Fruit fly (Drosophila melanogaster) whole organism, embryonic: ENCODE measurements around the gene Dpm1.

Source experiments
- Ada2b ChIP-seq: fragments of 200-800 bp; sonication (Bioruptor generic); IDR thresholded peaks from 2 replicates; pipeline ENCODE4 v1.3.6; 2022; ENCODE audit warnings: missing biosample characterization, missing genetic modification characterization
- CG10267 ChIP-seq: fragments of 200-800 bp; sonication (Bioruptor generic); optimal IDR thresholded peaks from 2 replicates; lab custom pipeline; 2018; ENCODE audit warnings: missing biosample characterization, mild to moderate bottlenecking, missing genetic modification characterization, moderate library complexity
- CG10543 ChIP-seq: fragments of 200-800 bp; sonication (Bioruptor generic); optimal IDR thresholded peaks from 3 replicates; lab custom pipeline; 2017; ENCODE audit warnings: missing biosample characterization, mild to moderate bottlenecking, missing genetic modification characterization, moderate library complexity
- CG12071 ChIP-seq: fragments of 200-800 bp; sonication (Bioruptor generic); optimal IDR thresholded peaks from 3 replicates; lab custom pipeline; 2018; ENCODE audit warnings: missing biosample characterization, mild to moderate bottlenecking, missing genetic modification characterization
- CG13424 ChIP-seq: fragments of 200-800 bp; sonication (Bioruptor generic); optimal IDR thresholded peaks from 2 replicates; lab custom pipeline; 2019; ENCODE audit warnings: missing biosample characterization, mild to moderate bottlenecking, missing genetic modification characterization, moderate library complexity
- CG15479 ChIP-seq: fragments of 200-800 bp; sonication (Bioruptor generic); optimal IDR thresholded peaks from 3 replicates; lab custom pipeline; 2019; ENCODE audit warnings: missing biosample characterization, mild to moderate bottlenecking, missing genetic modification characterization, moderate library complexity
- CG1603 ChIP-seq: fragments of 200-800 bp; sonication (Bioruptor generic); optimal IDR thresholded peaks from 2 replicates; lab custom pipeline; 2019; ENCODE audit warnings: missing biosample characterization, mild to moderate bottlenecking, missing genetic modification characterization, moderate library complexity
- CG17612 ChIP-seq: fragments of 200-800 bp; sonication (Bioruptor generic); IDR thresholded peaks from 2 replicates; pipeline ENCODE4 v1.3.6; 2022; ENCODE audit warnings: missing biosample characterization, missing genetic modification characterization
- CG1792 ChIP-seq: fragments of 200-800 bp; sonication (Bioruptor generic); optimal IDR thresholded peaks from 2 replicates; lab custom pipeline; 2016; ENCODE audit warnings: missing biosample characterization, missing genetic modification characterization
- CG18262 ChIP-seq: fragments of 200-800 bp; optimal IDR thresholded peaks from 3 replicates; lab custom pipeline; 2019; ENCODE audit warnings: missing biosample characterization, mild to moderate bottlenecking, missing genetic modification characterization, moderate library complexity
- CG2712 ChIP-seq: fragments of 200-800 bp; optimal IDR thresholded peaks from 3 replicates; lab custom pipeline; 2019; ENCODE audit warnings: missing biosample characterization, mild to moderate bottlenecking, missing genetic modification characterization, moderate library complexity
- CG31224 ChIP-seq: fragments of 200-800 bp; sonication (Bioruptor generic); IDR thresholded peaks from 2 replicates; pipeline ENCODE4 v1.3.6; 2022; ENCODE audit warnings: missing biosample characterization, missing genetic modification characterization
- CG31388 ChIP-seq: fragments of 200-800 bp; sonication (Bioruptor generic); optimal IDR thresholded peaks from 2 replicates; lab custom pipeline; 2016; ENCODE audit warnings: missing biosample characterization, missing genetic modification characterization
- CG4282 ChIP-seq: fragments of 200-800 bp; sonication (Bioruptor generic); optimal IDR thresholded peaks from 2 replicates; lab custom pipeline; 2016; ENCODE audit warnings: missing biosample characterization, missing genetic modification characterization
- CG6654 ChIP-seq: fragments of 200-800 bp; sonication (Bioruptor generic); optimal IDR thresholded peaks from 2 replicates; lab custom pipeline; 2017; ENCODE audit warnings: missing biosample characterization, mild to moderate bottlenecking, missing genetic modification characterization
- CG6683 ChIP-seq: fragments of 200-800 bp; sonication (Bioruptor generic); optimal IDR thresholded peaks from 2 replicates; lab custom pipeline; 2017; ENCODE audit warnings: missing biosample characterization, mild to moderate bottlenecking, missing genetic modification characterization, missing genetic modification reagents
- CG8359 ChIP-seq: fragments of 200-800 bp; sonication (Bioruptor generic); optimal IDR thresholded peaks from 2 replicates; lab custom pipeline; 2017; ENCODE audit warnings: missing biosample characterization, mild to moderate bottlenecking, missing genetic modification characterization, borderline replicate concordance
- CG9932 ChIP-seq: fragments of 200-800 bp; sonication (Bioruptor generic); IDR thresholded peaks from 2 replicates; pipeline ENCODE4 v1.3.6; 2022; ENCODE audit warnings: missing biosample characterization, missing genetic modification characterization
- Dp ChIP-seq: fragments of 200-800 bp; sonication (Bioruptor generic); optimal IDR thresholded peaks from 2 replicates; lab custom pipeline; 2018; ENCODE audit warnings: missing biosample characterization, mild to moderate bottlenecking, missing genetic modification characterization, moderate library complexity
- Ets65A ChIP-seq: fragments of 200-800 bp; sonication (Bioruptor generic); peaks from one replicate; lab custom pipeline; 2016; ENCODE audit warnings: missing biosample characterization, missing genetic modification characterization
- Fer2 ChIP-seq: fragments of 200-800 bp; sonication (Bioruptor generic); optimal IDR thresholded peaks from 2 replicates; lab custom pipeline; 2018; ENCODE audit warnings: missing biosample characterization, mild to moderate bottlenecking, missing genetic modification characterization, moderate library complexity
- Hr78 ChIP-seq, 2 experiments: fragments of 200-800 bp in 1 of 2; fragments of >200 bp in 1 of 2; sonication (Bioruptor generic) in 1 of 2; optimal IDR thresholded peaks; 2 replicates each; lab custom pipeline; 2017 to 2019; ENCODE audit warnings: missing biosample characterization in 2 of 2, missing genetic modification characterization in 2 of 2, mild to moderate bottlenecking in 1 of 2, moderate library complexity in 1 of 2
- NFAT ChIP-seq: fragments of 200-800 bp; sonication (Bioruptor generic); IDR thresholded peaks from 2 replicates; pipeline ENCODE4 v1.3.6; 2022; ENCODE audit warnings: missing biosample characterization, missing genetic modification characterization
- Ptx1 ChIP-seq: fragments of 200-800 bp; sonication (Bioruptor generic); IDR thresholded peaks from 2 replicates; pipeline ENCODE4 v1.3.6; 2022; ENCODE audit warnings: missing biosample characterization, missing genetic modification characterization
- Sry-β ChIP-seq: fragments of 200-800 bp; sonication (Bioruptor generic); optimal IDR thresholded peaks from 2 replicates; lab custom pipeline; 2018; ENCODE audit warnings: missing biosample characterization, mild to moderate bottlenecking, missing genetic modification characterization, moderate library complexity
- Stat92E ChIP-seq, 3 experiments: fragments of >200 bp in 2 of 3; fragments of 200-800 bp in 1 of 3; sonication (Bioruptor generic) in 1 of 3; optimal IDR thresholded peaks; 2 replicates each; lab custom pipeline; 2017 to 2019; ENCODE audit warnings: missing biosample characterization in 3 of 3, missing genetic modification characterization in 3 of 3, mild to moderate bottlenecking in 1 of 3, moderate library complexity in 1 of 3
- ase ChIP-seq: fragments of 200-800 bp; sonication (Bioruptor generic); IDR thresholded peaks from 3 replicates; pipeline ENCODE4 v1.3.6; 2022; ENCODE audit warnings: missing biosample characterization, missing genetic modification characterization
- ash1 ChIP-seq: fragments of 200-800 bp; sonication (Bioruptor generic); optimal IDR thresholded peaks from 2 replicates; lab custom pipeline; 2018; ENCODE audit warnings: missing biosample characterization, mild to moderate bottlenecking, missing genetic modification characterization
- bowl ChIP-seq: fragments of 200-800 bp; sonication (Bioruptor generic); IDR thresholded peaks from 2 replicates; pipeline ENCODE4 v1.3.6; 2022; ENCODE audit warnings: missing biosample characterization, missing genetic modification characterization
- dpn ChIP-seq, 2 experiments: fragments of 200-800 bp; sonication (Bioruptor generic); optimal IDR thresholded peaks; 3 replicates each; lab custom pipeline; 2016; ENCODE audit warnings: missing biosample characterization in 2 of 2, missing genetic modification characterization in 2 of 2
- fd3F ChIP-seq: fragments of 200-800 bp; sonication (Bioruptor generic); optimal IDR thresholded peaks from 2 replicates; lab custom pipeline; 2018; ENCODE audit warnings: missing biosample characterization, mild to moderate bottlenecking, missing genetic modification characterization, moderate library complexity
- gro ChIP-seq: fragments of 200-800 bp; sonication (Bioruptor generic); optimal IDR thresholded peaks from 2 replicates; lab custom pipeline; 2016; ENCODE audit warnings: missing biosample characterization, missing genetic modification characterization
- hb ChIP-seq: fragments of 200-800 bp; sonication (Bioruptor generic); IDR thresholded peaks from 3 replicates; pipeline ENCODE4 v1.3.6; 2022; ENCODE audit warnings: missing biosample characterization, missing genetic modification characterization; ENCODE audit not compliant: partially characterized antibody
- kah ChIP-seq: fragments of 200-800 bp; sonication (Bioruptor generic); optimal IDR thresholded peaks from 2 replicates; lab custom pipeline; 2018; ENCODE audit warnings: missing biosample characterization, mild to moderate bottlenecking, missing genetic modification characterization
- knrl ChIP-seq: fragments of 200-800 bp; sonication (Bioruptor generic); IDR thresholded peaks from 3 replicates; pipeline ENCODE4 v1.3.6; 2022; ENCODE audit warnings: missing biosample characterization, missing genetic modification characterization; ENCODE audit not compliant: partially characterized antibody
- mam ChIP-seq: fragments of 200-800 bp; sonication (Bioruptor generic); optimal IDR thresholded peaks from 3 replicates; lab custom pipeline; 2016; ENCODE audit warnings: missing biosample characterization, missing genetic modification characterization
- pb ChIP-seq: fragments of 200-800 bp; sonication (Bioruptor generic); optimal IDR thresholded peaks from 3 replicates; lab custom pipeline; 2016; ENCODE audit warnings: missing biosample characterization, missing genetic modification characterization
- prd ChIP-seq, 3 experiments: fragments of >200 bp in 2 of 3; fragments of 200-800 bp in 1 of 3; sonication (Bioruptor generic) in 1 of 3; optimal IDR thresholded peaks in 2 of 3; IDR thresholded peaks in 1 of 3; 2 replicates in 2 of 3; 3 replicates in 1 of 3; pipeline versions ENCODE4 v1.3.6 to Lab custom; 2017 to 2022; ENCODE audit warnings: missing biosample characterization in 1 of 3, missing genetic modification characterization in 1 of 3
- pum ChIP-seq: fragments of 200-800 bp; sonication (Bioruptor generic); optimal IDR thresholded peaks from 2 replicates; lab custom pipeline; 2016; ENCODE audit warnings: missing biosample characterization, missing genetic modification characterization
- pzg ChIP-seq: fragments of 200-800 bp; sonication (Bioruptor generic); optimal IDR thresholded peaks from 3 replicates; lab custom pipeline; 2018; ENCODE audit warnings: missing biosample characterization, mild to moderate bottlenecking, missing genetic modification characterization, moderate library complexity
- ranshi ChIP-seq: fragments of 200-800 bp; sonication (Bioruptor generic); IDR thresholded peaks from 2 replicates; pipeline ENCODE4 v1.3.6; 2022; ENCODE audit warnings: missing biosample characterization, missing genetic modification characterization
- seq ChIP-seq: fragments of 200-800 bp; sonication (Bioruptor generic); IDR thresholded peaks from 2 replicates; pipeline ENCODE4 v1.3.6; 2022; ENCODE audit warnings: missing biosample characterization, missing genetic modification characterization
- sob ChIP-seq: fragments of 200-800 bp; sonication (Bioruptor generic); IDR thresholded peaks from 2 replicates; pipeline ENCODE4 v1.3.6; 2022; ENCODE audit warnings: missing biosample characterization, missing genetic modification characterization
- tll ChIP-seq, 2 experiments: fragments of 200-800 bp in 1 of 2; fragments of >200 bp in 1 of 2; sonication (Bioruptor generic) in 1 of 2; optimal IDR thresholded peaks; 2 replicates each; lab custom pipeline; 2017 to 2019; ENCODE audit warnings: missing biosample characterization in 2 of 2, missing genetic modification characterization in 2 of 2, mild to moderate bottlenecking in 1 of 2, moderate library complexity in 1 of 2
- tup ChIP-seq: fragments of 200-800 bp; sonication (Bioruptor generic); optimal IDR thresholded peaks from 2 replicates; lab custom pipeline; 2016; ENCODE audit warnings: missing biosample characterization, mild to moderate bottlenecking, missing genetic modification characterization, moderate library complexity
- z ChIP-seq: fragments of 200-800 bp; sonication (Bioruptor generic); IDR thresholded peaks from 3 replicates; pipeline ENCODE4 v1.3.6; 2022; ENCODE audit warnings: missing biosample characterization, missing genetic modification characterization
- zfh1 ChIP-seq: fragments of 200-800 bp; sonication (Bioruptor generic); IDR thresholded peaks from 3 replicates; pipeline ENCODE4 v1.3.6; 2022; ENCODE audit warnings: missing biosample characterization, missing genetic modification characterization

The Dpm1 gene

dm6 chr2L:19546869-19547710 lies 20.9 kb upstream of the Dpm1 start, which contains the start of gene CG10337 (continued):
- no peak for TF ChIP-seq tup (GFP tag; lab: Kevin White, UChicago)
- TF ChIP-seq CG4282 (GFP tag; lab: Kevin White, UChicago): no peak
- peak; percentile 60 for TF ChIP-seq CG12071 (GFP tag; lab: Kevin White, UChicago)
- TF ChIP-seq bowl (GFP tag; lab: Robert Waterston, UW): no peak
- no peak for TF ChIP-seq prd (optimal IDR thresholded peaks at IDR 0.05; lab: Kevin White, UChicago)
- no peak; the same call in 2 of the 3 replicates for TF ChIP-seq prd (GFP tag; IDR thresholded peaks at IDR 0.05; lab: Robert Waterston, UW)
- TF ChIP-seq ase (GFP tag; lab: Robert Waterston, UW): no peak
- peak; percentile 31; the same call in 1 of the 2 replicates for TF ChIP-seq CG31224 (GFP tag; lab: Robert Waterston, UW)
- TF ChIP-seq CG9932 (GFP tag; lab: Robert Waterston, UW): peak; percentile 42
- TF ChIP-seq CG1792 (GFP tag; lab: Kevin White, UChicago): no peak
- no peak for TF ChIP-seq Fer2 (tag; lab: Kevin White, UChicago)
- TF ChIP-seq pum (GFP tag; lab: Kevin White, UChicago): no peak
- no peak for TF ChIP-seq hb
- peak; percentile 26 to 29 for TF ChIP-seq dpn (GFP tag; optimal IDR thresholded peaks at IDR 0.05; lab: Kevin White, UChicago)
- peak; percentile 10 for TF ChIP-seq CG18262 (tag; lab: Kevin White, UChicago)
- no peak for TF ChIP-seq zfh1
- TF ChIP-seq CG15479 (GFP tag; lab: Kevin White, UChicago): peak; percentile 56
- TF ChIP-seq CG1603 (tag; lab: Kevin White, UChicago): peak; percentile 32
- TF ChIP-seq Sry-β (GFP tag; lab: Kevin White, UChicago): no peak
- no peak for TF ChIP-seq NFAT (GFP tag; lab: Robert Waterston, UW)
- 0 out of 2 replicates have a peak, but pooled peaks have one; percentile 11 for TF ChIP-seq ranshi (GFP tag; lab: Robert Waterston, UW)
- peak; percentile 25 for TF ChIP-seq mam (GFP tag; lab: Kevin White, UChicago)
- TF ChIP-seq z (GFP tag; lab: Robert Waterston, UW): no peak
- no peak for TF ChIP-seq ash1 (GFP tag; lab: Kevin White, UChicago)
- TF ChIP-seq Ptx1 (GFP tag; lab: Robert Waterston, UW): peak; percentile 25; the same call in 1 of the 2 replicates
- TF ChIP-seq kah: peak; percentile 34
- TF ChIP-seq gro (GFP tag; lab: Kevin White, UChicago): peak; percentile 15
- no peak for TF ChIP-seq pzg (GFP tag; lab: Kevin White, UChicago)
- peak; percentile 43 for TF ChIP-seq CG10267
- TF ChIP-seq CG17612 (GFP tag; lab: Robert Waterston, UW): no peak
- no peak for TF ChIP-seq CG31388 (GFP tag; lab: Kevin White, UChicago)
- TF ChIP-seq CG13424 (tag; lab: Kevin White, UChicago): peak; percentile 56
- no peak for TF ChIP-seq CG8359
- no peak for TF ChIP-seq Stat92E (GFP tag; optimal IDR thresholded peaks at IDR 0.05; lab: Kevin White, UChicago)
- TF ChIP-seq tll (GFP tag; optimal IDR thresholded peaks at IDR 0.05; lab: Kevin White, UChicago): no peak
- TF ChIP-seq Dp (GFP tag; lab: Kevin White, UChicago): no peak
- 0 out of 2 replicates have a peak, but pooled peaks have one; percentile 32 for TF ChIP-seq sob (GFP tag; lab: Robert Waterston, UW)
- no peak for TF ChIP-seq CG6654 (GFP tag; lab: Kevin White, UChicago)
- no peak for TF ChIP-seq fd3F (GFP tag; lab: Kevin White, UChicago)
- TF ChIP-seq Ada2b (GFP tag; lab: Robert Waterston, UW): peak; percentile 55
- TF ChIP-seq Ets65A (GFP tag; lab: Kevin White, UChicago): peak; percentile 25
- peak; percentile 6 for TF ChIP-seq CG6683 (GFP tag; lab: Kevin White, UChicago)
- no peak for TF ChIP-seq seq
- TF ChIP-seq knrl (GFP tag; lab: Robert Waterston, UW): no peak
- TF ChIP-seq Hr78 (GFP tag; optimal IDR thresholded peaks at IDR 0.05; lab: Kevin White, UChicago): no peak
- peak; percentile 86 for TF ChIP-seq CG10543 (GFP tag; lab: Kevin White, UChicago)
- TF ChIP-seq CG2712: peak; percentile 28
- TF ChIP-seq pb (GFP tag; lab: Kevin White, UChicago): no peak
